Fruit fly (Drosophila melanogaster) whole organism, pupa: ENCODE results near the gene Remo.

Experiments
- CG10348 ChIP-seq: fragments of 200-800 bp; sonication (Bioruptor generic); IDR thresholded peaks from 2 replicates; pipeline ENCODE4 v1.3.6; 2022; ENCODE audit warnings: missing biosample characterization, missing genetic modification characterization
- CG12605 ChIP-seq: fragments of 200-800 bp; sonication (Bioruptor generic); IDR thresholded peaks from 2 replicates; pipeline ENCODE4 v1.3.6; 2022; ENCODE audit warnings: missing biosample characterization, missing genetic modification characterization
- CG13204 ChIP-seq: fragments of 200-800 bp; sonication (Bioruptor generic); optimal IDR thresholded peaks from 2 replicates; lab custom pipeline; 2018; ENCODE audit warnings: missing biosample characterization, mild to moderate bottlenecking, missing genetic modification characterization, moderate library complexity
- CG14655 ChIP-seq: fragments of 200-800 bp; sonication (Bioruptor generic); optimal IDR thresholded peaks from 3 replicates; lab custom pipeline; 2017; ENCODE audit warnings: mild to moderate bottlenecking, missing biosample characterization, missing genetic modification reagents, missing genetic modification characterization
- CG15710 ChIP-seq: fragments of 200-800 bp; sonication (Bioruptor generic); optimal IDR thresholded peaks from 2 replicates; lab custom pipeline; 2018; ENCODE audit warnings: missing biosample characterization, mild to moderate bottlenecking, missing genetic modification characterization, moderate library complexity
- CG17806 ChIP-seq: fragments of 200-800 bp; sonication (Bioruptor generic); optimal IDR thresholded peaks from 2 replicates; lab custom pipeline; 2018; ENCODE audit warnings: missing biosample characterization, mild to moderate bottlenecking, missing genetic modification characterization, moderate library complexity
- CG32121 ChIP-seq: fragments of 200-800 bp; sonication (Bioruptor generic); IDR thresholded peaks from 2 replicates; pipeline ENCODE4 v1.3.6; 2022; ENCODE audit warnings: missing biosample characterization, missing genetic modification characterization
- CG34367 ChIP-seq: fragments of 200-800 bp; sonication (Bioruptor generic); optimal IDR thresholded peaks from 2 replicates; lab custom pipeline; 2018; ENCODE audit warnings: missing biosample characterization, mild to moderate bottlenecking, missing genetic modification characterization
- CG4496 ChIP-seq: fragments of 200-800 bp; sonication (Bioruptor generic); IDR thresholded peaks from 3 replicates; pipeline ENCODE4 v1.3.6; 2022; ENCODE audit warnings: missing biosample characterization, missing genetic modification characterization
- CG8159 ChIP-seq: fragments of 200-800 bp; sonication (Bioruptor generic); optimal IDR thresholded peaks from 3 replicates; lab custom pipeline; 2018; ENCODE audit warnings: missing biosample characterization, mild to moderate bottlenecking, missing genetic modification characterization, moderate library complexity
- CG8301 ChIP-seq: fragments of 200-800 bp; sonication (Bioruptor generic); optimal IDR thresholded peaks from 2 replicates; lab custom pipeline; 2018; ENCODE audit warnings: missing biosample characterization, mild to moderate bottlenecking, missing genetic modification characterization
- CG9948 ChIP-seq: fragments of 200-800 bp; sonication (Bioruptor generic); optimal IDR thresholded peaks from 2 replicates; lab custom pipeline; 2018; ENCODE audit warnings: missing biosample characterization, mild to moderate bottlenecking, missing genetic modification characterization, moderate library complexity
- D1 ChIP-seq: fragments of 200-800 bp; sonication (Bioruptor generic); optimal IDR thresholded peaks from 2 replicates; lab custom pipeline; 2018; ENCODE audit warnings: missing biosample characterization, mild to moderate bottlenecking, missing genetic modification characterization, moderate library complexity
- EcR ChIP-seq: fragments of 200-800 bp; sonication (Bioruptor generic); optimal IDR thresholded peaks from 3 replicates; lab custom pipeline; 2019; ENCODE audit warnings: missing biosample characterization, missing genetic modification characterization, mild to moderate bottlenecking, moderate library complexity, missing genetic modification reagents
- Ets98B ChIP-seq: fragments of 200-800 bp; sonication (Bioruptor generic); IDR thresholded peaks from 2 replicates; pipeline ENCODE4 v1.3.6; 2022; ENCODE audit warnings: missing biosample characterization, missing genetic modification characterization
- Pif1A ChIP-seq: fragments of 200-800 bp; sonication (Bioruptor generic); optimal IDR thresholded peaks from 3 replicates; lab custom pipeline; 2016; ENCODE audit warnings: missing biosample characterization, missing genetic modification characterization
- Pif1B ChIP-seq: fragments of 200-800 bp; sonication (Bioruptor generic); optimal IDR thresholded peaks from 3 replicates; lab custom pipeline; 2016; ENCODE audit warnings: missing biosample characterization, missing genetic modification characterization
- Snoo ChIP-seq: fragments of 200-800 bp; sonication (Bioruptor generic); optimal IDR thresholded peaks from 3 replicates; lab custom pipeline; 2017; ENCODE audit warnings: missing biosample characterization, mild to moderate bottlenecking, missing genetic modification characterization, inconsistent platforms
- fd96Ca ChIP-seq: fragments of 200-800 bp; sonication (Bioruptor generic); IDR thresholded peaks from 3 replicates; pipeline ENCODE4 v1.3.6; 2022; ENCODE audit warnings: missing biosample characterization, missing genetic modification characterization
- gl ChIP-seq: fragments of 200-800 bp; sonication (Bioruptor generic); optimal IDR thresholded peaks from 2 replicates; lab custom pipeline; 2018; ENCODE audit warnings: missing biosample characterization, mild to moderate bottlenecking, missing genetic modification characterization
- rn ChIP-seq: fragments of 200-800 bp; sonication (Bioruptor generic); IDR thresholded peaks from 2 replicates; pipeline ENCODE4 v1.3.6; 2022; ENCODE audit warnings: missing biosample characterization, missing genetic modification characterization

Remo gene

dm6 chrX:13277148-13277547 lies 10.7 kb upstream of the Remo start:
- TF ChIP-seq CG10348 (GFP tag; lab: Robert Waterston, UW): no peak

- TF ChIP-seq EcR (GFP tag; lab: Kevin White, UChicago) (peak; percentile 7), CG4496 (peak; percentile 75), fd96Ca (GFP tag; lab: Robert Waterston, UW) (peak; percentile 74), Ets98B (GFP tag; lab: Robert Waterston, UW) (no peak; the same call in none of the 2 replicates), CG9948 (peak; percentile 31), Pif1A (GFP tag; lab: Kevin White, UChicago) (peak; percentile 22), CG15710 (peak; percentile 14), CG34367 (tag; lab: Kevin White, UChicago) (peak; percentile 21), D1 (tag; lab: Kevin White, UChicago) (no peak), CG17806 (tag; lab: Kevin White, UChicago) (peak; percentile 55), gl (tag; lab: Kevin White, UChicago) (no peak), Pif1B (GFP tag; lab: Kevin White, UChicago) (peak; percentile 67), rn (GFP tag; lab: Robert Waterston, UW) (peak; percentile 38; the same call in 1 of the 2 replicates), Snoo (tag; lab: Kevin White, UChicago) (peak; percentile 61), CG10348 (GFP tag; lab: Robert Waterston, UW) (no peak), CG32121 (GFP tag; lab: Robert Waterston, UW) (peak; percentile 51), CG12605 (no peak; the same call in 1 of the 2 replicates), CG8159 (tag; lab: Kevin White, UChicago) (peak; percentile 59), CG13204 (GFP tag; lab: Kevin White, UChicago) (no peak), CG8301 (tag; lab: Kevin White, UChicago) (peak; percentile 44), CG14655 (GFP tag; lab: Kevin White, UChicago) (peak; percentile 46)
These were observed 10.0 kb upstream of the Remo start for dm6 chrX:13277580-13278467.

DNA sequence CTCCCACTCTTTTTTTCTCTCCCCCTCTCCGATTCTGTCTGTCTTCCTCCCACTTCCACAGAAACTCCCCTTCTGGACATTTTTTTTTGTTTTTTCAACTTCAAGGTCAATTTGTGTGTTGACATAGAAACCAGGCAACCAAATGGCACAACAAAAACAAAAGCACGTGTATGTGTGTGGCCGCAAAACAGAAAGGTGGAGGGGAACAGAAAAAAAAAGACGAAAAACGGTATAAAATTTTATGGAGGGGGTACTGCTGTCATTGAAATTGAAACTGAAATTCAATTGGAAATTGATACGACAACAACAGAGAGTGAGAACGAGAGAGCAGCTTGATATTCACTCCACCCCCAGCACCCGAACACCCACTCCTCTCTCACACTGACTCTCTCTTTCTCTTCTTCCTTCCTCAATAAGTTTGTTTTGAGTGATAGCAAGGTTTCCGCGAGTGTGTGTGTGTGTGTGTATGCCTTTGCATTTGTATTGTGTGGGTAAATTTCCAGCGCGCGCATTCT lies 9.3 kb upstream of the Remo start:
- no peak for TF ChIP-seq CG10348 (GFP tag; lab: Robert Waterston, UW)
- TF ChIP-seq Snoo (tag; lab: Kevin White, UChicago): no peak
- TF ChIP-seq CG15710: no peak
- TF ChIP-seq CG17806 (tag; lab: Kevin White, UChicago): no peak
- TF ChIP-seq CG13204 (GFP tag; lab: Kevin White, UChicago): no peak
- TF ChIP-seq CG9948: no peak
- no peak for TF ChIP-seq CG12605
- TF ChIP-seq CG8301 (tag; lab: Kevin White, UChicago): no peak
- TF ChIP-seq Pif1B (GFP tag; lab: Kevin White, UChicago): no peak
- no peak for TF ChIP-seq gl (tag; lab: Kevin White, UChicago)
- TF ChIP-seq CG8159 (tag; lab: Kevin White, UChicago): no peak
- no peak for TF ChIP-seq CG14655 (GFP tag; lab: Kevin White, UChicago)
- no peak for TF ChIP-seq EcR (GFP tag; lab: Kevin White, UChicago)
- no peak for TF ChIP-seq Pif1A (GFP tag; lab: Kevin White, UChicago)
- TF ChIP-seq, all 21 proteins: peak for 0

DNA sequence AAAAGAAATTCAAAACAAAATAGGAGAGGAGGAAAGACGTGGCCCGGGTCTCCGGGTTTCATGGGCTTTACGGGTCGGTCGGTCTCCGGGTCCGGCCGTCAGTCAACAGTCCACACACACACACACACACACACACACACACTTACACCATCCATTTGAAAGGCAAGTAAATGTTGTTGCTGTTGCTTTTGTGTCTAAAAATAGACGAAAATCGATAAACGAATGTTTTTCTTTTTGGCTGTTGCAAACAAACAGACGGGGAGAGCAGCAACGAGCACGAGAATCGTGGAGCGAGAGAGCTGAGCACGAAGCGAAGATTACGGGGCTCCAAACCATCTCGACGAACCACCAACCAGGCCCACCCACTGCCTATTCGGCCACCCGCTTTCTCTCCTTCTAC lies 7.6 kb upstream of the Remo start:
- TF ChIP-seq gl (tag; lab: Kevin White, UChicago) (no peak), CG4496 (no peak), CG9948 (no peak), Pif1A (GFP tag; lab: Kevin White, UChicago) (no peak), CG34367 (tag; lab: Kevin White, UChicago) (no peak), CG12605 (no peak), EcR (GFP tag; lab: Kevin White, UChicago) (no peak), Snoo (tag; lab: Kevin White, UChicago) (no peak), fd96Ca (GFP tag; lab: Robert Waterston, UW) (no peak), CG10348 (GFP tag; lab: Robert Waterston, UW) (no peak)

DNA sequence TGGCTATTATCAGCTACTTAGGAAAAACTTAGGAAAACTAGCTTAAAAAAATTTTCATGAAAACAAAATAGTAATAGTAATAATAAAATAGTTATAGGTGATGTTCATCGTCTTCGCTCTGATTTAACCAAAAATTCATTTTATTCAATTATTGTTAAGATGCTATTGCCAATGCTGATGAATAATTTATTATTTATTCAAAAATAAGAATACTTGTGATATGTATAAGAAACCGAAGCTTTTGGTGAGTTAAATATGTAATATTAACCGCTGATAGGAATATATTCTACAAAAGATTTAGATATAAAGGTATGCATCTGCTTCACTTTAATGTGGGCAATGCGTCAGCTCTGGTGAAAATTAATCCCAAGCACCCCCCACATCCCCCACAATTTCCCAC lies 7.1 kb upstream of the Remo start:
- TF ChIP-seq CG17806 (tag; lab: Kevin White, UChicago) (no peak), CG10348 (GFP tag; lab: Robert Waterston, UW) (no peak), Ets98B (GFP tag; lab: Robert Waterston, UW) (no peak), EcR (GFP tag; lab: Kevin White, UChicago) (no peak), D1 (tag; lab: Kevin White, UChicago) (no peak), CG34367 (tag; lab: Kevin White, UChicago) (no peak), CG8159 (tag; lab: Kevin White, UChicago) (no peak), CG9948 (no peak), Pif1A (GFP tag; lab: Kevin White, UChicago) (no peak), CG12605 (no peak), rn (GFP tag; lab: Robert Waterston, UW) (no peak)
